Worm (Caenorhabditis elegans) whole organism, late embryonic: Measurements from ENCODE around the gene T24B8.7.
A peak's percentile ranks its signal among the peaks of the same experiment; 100 is the strongest.

Experiments
- C08G9.2 ChIP-seq: sonication (generic microtip); optimal IDR thresholded peaks from 2 replicates; lab custom pipeline; 2016; ENCODE audit warnings: mild to moderate bottlenecking, missing genetic modification characterization, moderate library complexity, missing compliant biosample characterization
- C38D4.7 ChIP-seq: fragments of 200-800 bp; sonication (Bioruptor generic); optimal IDR thresholded peaks from 2 replicates; lab custom pipeline; 2018; ENCODE audit warnings: mild to moderate bottlenecking, missing genetic modification characterization, moderate library complexity, missing compliant biosample characterization
- F13H6.1 ChIP-seq: sonication (generic microtip); optimal IDR thresholded peaks from 2 replicates; lab custom pipeline; 2016; ENCODE audit warnings: missing genetic modification characterization, missing compliant biosample characterization
- K02D7.2 ChIP-seq: sonication (generic microtip); optimal IDR thresholded peaks from 2 replicates; lab custom pipeline; 2017; ENCODE audit warnings: mild to moderate bottlenecking, missing genetic modification characterization, missing compliant biosample characterization
- Y22D7AL.16 ChIP-seq: sonication (generic microtip); optimal IDR thresholded peaks from 2 replicates; lab custom pipeline; 2016; ENCODE audit warnings: missing genetic modification characterization, missing compliant biosample characterization
- ahr-1 ChIP-seq: sonication (generic microtip); optimal IDR thresholded peaks from 2 replicates; lab custom pipeline; 2016; ENCODE audit warnings: missing genetic modification characterization, missing compliant biosample characterization
- ama-1 ChIP-seq: fragments of 150-350 bp; optimal IDR thresholded peaks from 2 replicates; lab custom pipeline; 2014
- ceh-14 ChIP-seq: sonication (generic microtip); optimal IDR thresholded peaks from 2 replicates; lab custom pipeline; 2016; ENCODE audit warnings: missing genotype, missing genetic modification characterization, missing compliant biosample characterization
- ceh-18 ChIP-seq: sonication (generic microtip); optimal IDR thresholded peaks from 2 replicates; lab custom pipeline; 2016; ENCODE audit warnings: missing genetic modification characterization, missing compliant biosample characterization
- ceh-19 ChIP-seq: fragments of 200-800 bp; sonication (Bioruptor generic); optimal IDR thresholded peaks from 2 replicates; lab custom pipeline; 2018; ENCODE audit warnings: mild to moderate bottlenecking, missing genetic modification characterization, missing compliant biosample characterization
- ceh-2 ChIP-seq: sonication (generic microtip); optimal IDR thresholded peaks from 2 replicates; lab custom pipeline; 2016; ENCODE audit warnings: missing genotype, missing genetic modification characterization, missing compliant biosample characterization
- ceh-24 ChIP-seq: sonication (generic microtip); optimal IDR thresholded peaks from 2 replicates; lab custom pipeline; 2016; ENCODE audit warnings: mild to moderate bottlenecking, missing genetic modification characterization, missing compliant biosample characterization
- ceh-31 ChIP-seq: sonication (generic microtip); optimal IDR thresholded peaks from 2 replicates; lab custom pipeline; 2016; ENCODE audit warnings: missing genetic modification characterization, missing compliant biosample characterization
- ceh-34 ChIP-seq: sonication (generic microtip); optimal IDR thresholded peaks from 2 replicates; lab custom pipeline; 2016; ENCODE audit warnings: mild to moderate bottlenecking, missing genetic modification characterization, missing compliant biosample characterization
- ceh-48 ChIP-seq: sonication (generic microtip); optimal IDR thresholded peaks from 2 replicates; lab custom pipeline; 2016; ENCODE audit warnings: missing genetic modification characterization, inconsistent platforms, missing compliant biosample characterization
- ceh-6 ChIP-seq: fragments of 200-800 bp; sonication (Bioruptor generic); optimal IDR thresholded peaks from 2 replicates; lab custom pipeline; 2018; ENCODE audit warnings: mild to moderate bottlenecking, missing genetic modification characterization, missing compliant biosample characterization
- che-1 ChIP-seq: sonication (generic microtip); optimal IDR thresholded peaks from 2 replicates; lab custom pipeline; 2016; ENCODE audit warnings: mild to moderate bottlenecking, missing genetic modification characterization, missing compliant biosample characterization
- dmd-4 ChIP-seq: sonication (generic microtip); optimal IDR thresholded peaks from 2 replicates; lab custom pipeline; 2016; ENCODE audit warnings: borderline replicate concordance, missing genetic modification characterization, missing compliant biosample characterization
- dve-1 ChIP-seq: sonication (generic microtip); optimal IDR thresholded peaks from 2 replicates; lab custom pipeline; 2017; ENCODE audit warnings: antibody characterized with exemption, mild to moderate bottlenecking, missing genetic modification characterization, missing compliant biosample characterization
- elt-2 ChIP-seq: sonication (generic microtip); optimal IDR thresholded peaks from 2 replicates; lab custom pipeline; 2016; ENCODE audit warnings: missing genetic modification reagents, missing genetic modification characterization, missing compliant biosample characterization
- elt-4 ChIP-seq: sonication (generic microtip); optimal IDR thresholded peaks from 2 replicates; lab custom pipeline; 2016; ENCODE audit warnings: missing genetic modification characterization, missing compliant biosample characterization
- fkh-6 ChIP-seq: sonication (generic microtip); optimal IDR thresholded peaks from 2 replicates; lab custom pipeline; 2016; ENCODE audit warnings: missing genetic modification characterization, missing compliant biosample characterization
- hlh-15 ChIP-seq: sonication (generic microtip); optimal IDR thresholded peaks from 2 replicates; lab custom pipeline; 2016; ENCODE audit warnings: missing genetic modification characterization, missing compliant biosample characterization
- hlh-30 ChIP-seq: sonication (generic microtip); optimal IDR thresholded peaks from 2 replicates; lab custom pipeline; 2017; ENCODE audit warnings: antibody characterized with exemption, missing genetic modification characterization, missing compliant biosample characterization; ENCODE audit not compliant: insufficient read depth
- lim-6 ChIP-seq: sonication (generic microtip); optimal IDR thresholded peaks from 2 replicates; lab custom pipeline; 2016; ENCODE audit warnings: missing genetic modification characterization, missing compliant biosample characterization
- nfya-1 ChIP-seq: sonication (generic microtip); optimal IDR thresholded peaks from 2 replicates; lab custom pipeline; 2017; ENCODE audit warnings: missing genetic modification characterization, mild to moderate bottlenecking, missing compliant biosample characterization, antibody characterized with exemption, moderate library complexity
- nhr-11 ChIP-seq: fragments of 150-350 bp; optimal IDR thresholded peaks from 2 replicates; lab custom pipeline; 2014; ENCODE audit warnings: missing biosample characterization, missing genetic modification characterization
- npax-4 ChIP-seq: sonication (generic microtip); optimal IDR thresholded peaks from 2 replicates; lab custom pipeline; 2016; ENCODE audit warnings: missing genetic modification characterization, missing compliant biosample characterization
- pat-9 ChIP-seq: fragments of 200-800 bp; sonication (Bioruptor generic); optimal IDR thresholded peaks from 2 replicates; lab custom pipeline; 2018; ENCODE audit warnings: mild to moderate bottlenecking, missing genetic modification characterization, moderate library complexity, missing compliant biosample characterization
- pax-1 ChIP-seq: fragments of 150-350 bp; optimal IDR thresholded peaks from 2 replicates; lab custom pipeline; 2014; ENCODE audit warnings: missing biosample characterization, missing genetic modification characterization
- pha-2 ChIP-seq: sonication (generic microtip); optimal IDR thresholded peaks from 2 replicates; lab custom pipeline; 2017; ENCODE audit warnings: mild to moderate bottlenecking, missing genetic modification characterization, missing compliant biosample characterization
- pha-4 ChIP-seq: fragments of 150-350 bp; optimal IDR thresholded peaks from 2 replicates; lab custom pipeline; 2018; ENCODE audit warnings: missing biosample characterization, missing genetic modification reagents, missing genetic modification characterization
- ref-2 ChIP-seq: sonication (generic microtip); optimal IDR thresholded peaks from 2 replicates; lab custom pipeline; 2016; ENCODE audit warnings: missing genetic modification characterization, missing compliant biosample characterization
- sdc-2 ChIP-seq: sonication (generic microtip); optimal IDR thresholded peaks from 2 replicates; lab custom pipeline; 2016; ENCODE audit warnings: missing genotype, missing genetic modification characterization, missing compliant biosample characterization
- tbx-2 ChIP-seq: sonication (generic microtip); optimal IDR thresholded peaks from 2 replicates; lab custom pipeline; 2016; ENCODE audit warnings: missing genetic modification characterization, missing compliant biosample characterization
- unc-3 ChIP-seq, 2 experiments: fragments of 200-800 bp in 1 of 2; sonication (Bioruptor generic) in 1 of 2; sonication (generic microtip) in 1 of 2; conservative IDR thresholded peaks in 1 of 2; optimal IDR thresholded peaks in 1 of 2; 2 replicates each; pipeline versions ENCODE4 v1.3.6 to Lab custom; 2016 to 2022; ENCODE audit warnings: missing compliant biosample characterization in 2 of 2, missing genetic modification characterization in 2 of 2, missing genetic modification reagents in 1 of 2
- unc-42 ChIP-seq: sonication (generic microtip); optimal IDR thresholded peaks from 2 replicates; lab custom pipeline; 2016; ENCODE audit warnings: missing genotype, missing genetic modification characterization, missing compliant biosample characterization
- zip-5 ChIP-seq: sonication (generic microtip); optimal IDR thresholded peaks from 2 replicates; lab custom pipeline; 2016; ENCODE audit warnings: missing genetic modification characterization, missing compliant biosample characterization
- ztf-16 ChIP-seq: sonication (generic microtip); optimal IDR thresholded peaks from 2 replicates; lab custom pipeline; 2017; ENCODE audit warnings: missing genetic modification characterization, missing compliant biosample characterization

T24B8.7 gene

DNA sequence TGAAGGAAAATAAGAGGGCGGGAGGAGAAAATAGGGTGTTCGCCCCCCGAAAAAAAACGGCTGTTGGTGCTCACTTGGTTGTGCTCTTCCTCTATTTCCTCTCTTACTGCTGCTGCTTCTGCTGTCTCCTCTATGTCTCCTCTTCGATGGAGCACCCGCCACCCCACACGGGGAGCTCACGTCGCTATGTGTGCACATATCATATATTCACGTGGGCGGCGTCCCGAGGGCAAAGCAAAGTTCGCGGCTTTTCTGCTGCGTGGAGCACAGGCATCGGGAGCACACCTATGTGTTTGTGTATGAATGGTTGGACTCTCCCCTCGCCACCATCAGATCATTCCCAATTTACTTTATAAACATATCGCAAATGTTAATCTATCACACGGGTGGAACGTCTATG lies 40.1 kb downstream of the T24B8.7 start (continued):
- TF ChIP-seq ahr-1 (tag; lab: Kevin White, UChicago) (no peak), fkh-6 (tag; lab: Kevin White, UChicago) (no peak), nfya-1 (no peak), pha-2 (no peak), Y22D7AL.16 (tag; lab: Kevin White, UChicago) (no peak), hlh-15 (tag; lab: Kevin White, UChicago) (no peak), unc-3 (GFP tag; conservative IDR thresholded peaks at IDR 0.05; lab: Robert Waterston, UW) (no peak), unc-3 (tag; optimal IDR thresholded peaks at IDR 0.05; lab: Kevin White, UChicago) (no peak), pat-9 (tag; lab: Kevin White, UChicago) (no peak), ceh-48 (tag; lab: Kevin White, UChicago) (no peak), pha-4 (tag; lab: Kevin White, UChicago) (no peak), pax-1 (no peak), unc-42 (no peak), C08G9.2 (tag; lab: Kevin White, UChicago) (no peak), sdc-2 (tag; lab: Kevin White, UChicago) (peak; percentile 39), che-1 (no peak)
- TF ChIP-seq, all 69 proteins: peak for 8

DNA sequence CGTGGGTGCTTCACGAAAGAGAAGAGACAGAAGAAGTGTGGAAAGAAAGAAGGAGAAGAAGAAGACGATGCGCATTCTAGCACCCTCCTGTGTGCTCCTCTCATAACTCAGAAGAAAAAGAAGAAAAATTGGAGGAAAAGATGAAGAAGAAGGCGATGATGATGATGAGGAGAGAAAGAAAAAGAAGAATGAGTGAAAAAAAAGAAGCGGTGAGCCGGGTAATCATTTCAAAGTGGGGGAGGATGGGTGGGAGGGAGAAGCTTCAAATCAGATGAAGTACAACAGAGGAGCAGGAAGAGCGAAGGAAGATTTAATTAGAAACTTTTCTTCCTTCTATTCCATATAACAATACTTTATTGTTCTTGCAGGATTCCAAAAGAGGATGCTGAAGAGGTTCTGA lies 42.8 kb downstream of the T24B8.7 start:
- TF ChIP-seq ref-2 (tag; lab: Kevin White, UChicago) (no peak), ceh-19 (GFP tag; lab: Kevin White, UChicago) (peak; percentile 15), ceh-24 (tag; lab: Kevin White, UChicago) (no peak), ceh-31 (tag; lab: Kevin White, UChicago) (peak; percentile 17), tbx-2 (tag; lab: Kevin White, UChicago) (no peak), unc-42 (peak; percentile 82), ceh-2 (tag; lab: Kevin White, UChicago) (no peak)

DNA sequence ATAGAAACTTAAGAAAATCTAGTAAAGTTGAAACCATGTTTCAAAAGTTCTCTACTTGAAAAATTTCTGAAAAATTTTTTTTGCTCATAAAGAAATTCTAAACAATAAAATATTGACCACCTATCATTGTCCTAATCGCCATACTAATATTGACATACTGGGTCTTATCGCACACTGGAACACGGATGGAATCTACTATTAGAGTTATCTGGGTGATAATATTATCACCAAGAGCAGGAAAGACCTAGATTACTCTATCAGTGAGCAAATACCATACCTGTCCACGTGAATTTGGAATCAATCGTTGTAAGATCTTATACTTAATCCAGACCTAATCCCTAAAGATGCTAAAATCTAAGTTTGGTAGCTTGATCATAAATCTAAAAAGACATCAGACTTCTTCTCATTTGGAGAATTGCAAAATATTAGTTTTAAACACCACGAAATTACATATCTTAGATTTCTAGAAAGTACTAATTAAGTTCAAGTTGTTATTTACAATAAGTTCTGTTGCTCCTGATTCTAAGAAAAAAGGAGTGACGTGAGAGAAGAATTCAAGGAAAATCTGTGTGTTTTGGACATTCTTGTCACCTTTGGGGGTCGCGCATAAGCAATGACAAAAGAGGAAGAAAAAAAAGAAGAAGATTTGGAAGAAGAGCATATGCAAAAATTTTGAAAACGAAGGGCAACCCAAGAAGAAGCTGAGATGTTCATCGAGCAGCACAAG lies 43.3 kb downstream of the T24B8.7 start:
- no peak for TF ChIP-seq dmd-4 (tag; lab: Kevin White, UChicago)
- no peak for TF ChIP-seq hlh-30
- TF ChIP-seq nfya-1: no peak
- no peak for TF ChIP-seq tbx-2 (tag; lab: Kevin White, UChicago)
- no peak for TF ChIP-seq ref-2 (tag; lab: Kevin White, UChicago)
- TF ChIP-seq che-1: no peak
- no peak for TF ChIP-seq K02D7.2 (tag; lab: Kevin White, UChicago)
- TF ChIP-seq F13H6.1: no peak
- TF ChIP-seq dve-1 (tag; lab: Kevin White, UChicago): peak; percentile 15
- peak; percentile 98 for TF ChIP-seq elt-2 (tag; lab: Kevin White, UChicago)

DNA sequence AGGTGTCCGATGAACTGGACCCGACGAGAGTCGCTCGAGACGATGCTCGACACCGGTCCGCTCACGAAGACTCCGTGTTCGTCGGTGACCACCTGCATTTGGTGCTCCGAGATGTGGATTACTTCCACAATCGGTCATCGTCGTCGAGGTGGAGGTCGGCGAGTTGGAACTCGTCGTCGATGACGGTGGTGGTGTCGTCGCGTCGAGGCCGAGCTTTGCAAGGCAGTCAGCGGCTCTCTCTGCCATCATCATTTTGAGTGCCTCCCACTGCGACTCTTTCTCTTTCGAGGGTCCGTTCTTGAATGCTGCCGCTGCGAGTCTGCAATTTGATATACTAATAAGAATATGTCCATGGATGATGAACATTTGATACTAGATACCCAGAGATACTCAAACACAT lies 45.7 kb downstream of the T24B8.7 start:
- no peak for TF ChIP-seq pat-9 (tag; lab: Kevin White, UChicago)
- TF ChIP-seq lim-6 (tag; lab: Kevin White, UChicago): no peak
- TF ChIP-seq, all 69 proteins: peak for 0

DNA sequence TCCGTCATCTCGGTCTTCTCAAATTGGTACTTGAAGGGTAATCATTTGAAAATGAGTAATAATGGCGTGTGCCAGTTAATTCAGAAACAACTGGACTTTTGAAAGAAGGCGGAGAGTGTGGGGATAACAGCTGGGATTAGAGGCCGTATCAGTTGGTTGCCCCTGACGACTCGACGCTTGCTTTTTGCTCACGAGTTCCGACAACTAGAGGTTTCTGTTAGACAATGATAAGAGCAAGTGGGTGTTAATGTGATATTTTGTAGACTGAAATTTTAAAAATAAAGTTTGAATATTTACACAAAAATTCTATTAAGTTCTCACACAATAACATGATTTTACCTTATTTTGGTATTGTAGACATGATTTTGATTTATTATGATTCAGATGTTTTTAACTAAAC lies 48.4 kb downstream of the T24B8.7 start, which contains the start of gene F44G4.7:
F44G4.7 (minus strand) TSS at position 101 of the 400 bp plus-strand sequence.
- TF ChIP-seq ceh-34: no peak
- no peak for TF ChIP-seq unc-3 (GFP tag; conservative IDR thresholded peaks at IDR 0.05; lab: Robert Waterston, UW)
- no peak for TF ChIP-seq unc-3 (tag; optimal IDR thresholded peaks at IDR 0.05; lab: Kevin White, UChicago)
- no peak for TF ChIP-seq pax-1
- TF ChIP-seq K02D7.2 (tag; lab: Kevin White, UChicago): no peak
- no peak for TF ChIP-seq nhr-11 (tag; lab: Kevin White, UChicago)
- TF ChIP-seq ceh-6: no peak
- TF ChIP-seq zip-5 (tag; lab: Kevin White, UChicago): no peak
- TF ChIP-seq ztf-16 (tag; lab: Kevin White, UChicago): no peak
- TF ChIP-seq ama-1 (lab: Kevin White, UChicago): no peak
- TF ChIP-seq C08G9.2 (tag; lab: Kevin White, UChicago): no peak
- TF ChIP-seq ceh-18 (tag; lab: Kevin White, UChicago): no peak
- TF ChIP-seq C38D4.7 (GFP tag; lab: Kevin White, UChicago): no peak
- TF ChIP-seq ceh-14: no peak
- no peak for TF ChIP-seq lim-6 (tag; lab: Kevin White, UChicago)
- TF ChIP-seq fkh-6 (tag; lab: Kevin White, UChicago): no peak
- no peak for TF ChIP-seq npax-4 (tag; lab: Kevin White, UChicago)
- TF ChIP-seq elt-4 (tag; lab: Kevin White, UChicago): no peak
